Worm (Caenorhabditis elegans) whole organism, L4/young adult: ENCODE results near the gene eff-1.
A peak's percentile ranks its signal among the peaks of the same experiment; 100 is the strongest.

Source experiments
- W03F9.2 ChIP-seq: fragments of 150-350 bp; optimal IDR thresholded peaks from 2 replicates; lab custom pipeline; 2014; ENCODE audit warnings: missing biosample characterization, missing genetic modification characterization
- dao-5 ChIP-seq: sonication (generic microtip); optimal IDR thresholded peaks from 2 replicates; lab custom pipeline; 2016; ENCODE audit warnings: missing genotype, missing genetic modification characterization, moderate library complexity, missing compliant biosample characterization
- him-1 ChIP-seq: sonication (generic microtip); optimal IDR thresholded peaks from 2 replicates; lab custom pipeline; 2016; ENCODE audit warnings: missing genotype, missing genetic modification reagents, missing genetic modification characterization, missing compliant biosample characterization

Gene eff-1

ce11 chrII:8346384-8346783 is at the start of gene eff-1:
eff-1 (plus strand) TSS chrII:8346684.
- no peak for TF ChIP-seq W03F9.2 (tag; lab: Kevin White, UChicago)
- TF ChIP-seq him-1 (tag; lab: Kevin White, UChicago), result no peak
- no peak for TF ChIP-seq dao-5 (tag; lab: Kevin White, UChicago)

- TF ChIP-seq dao-5 (tag; lab: Kevin White, UChicago), result no peak
- TF ChIP-seq W03F9.2 (tag; lab: Kevin White, UChicago), result no peak
- no peak for TF ChIP-seq him-1 (tag; lab: Kevin White, UChicago)
These were observed 38.2 kb upstream of the eff-1 start for ce11 chrII:8308314-8308713.

- TF ChIP-seq dao-5 (tag; lab: Kevin White, UChicago) (no peak), him-1 (tag; lab: Kevin White, UChicago) (no peak), W03F9.2 (tag; lab: Kevin White, UChicago) (no peak)
These were observed 35.0 kb upstream of the eff-1 start for ce11 chrII:8311484-8311883.

ce11 chrII:8312012-8312411 is 34.5 kb upstream of the eff-1 start:
- TF ChIP-seq W03F9.2 (tag; lab: Kevin White, UChicago) (no peak), him-1 (tag; lab: Kevin White, UChicago) (no peak), dao-5 (tag; lab: Kevin White, UChicago) (no peak)

ce11 chrII:8314768-8315167 is 31.7 kb upstream of the eff-1 start:
- no peak for TF ChIP-seq W03F9.2 (tag; lab: Kevin White, UChicago)
- no peak for TF ChIP-seq dao-5 (tag; lab: Kevin White, UChicago)
- no peak for TF ChIP-seq him-1 (tag; lab: Kevin White, UChicago)

ce11 chrII:8316701-8317100 is 29.8 kb upstream of the eff-1 start:
- TF ChIP-seq dao-5 (tag; lab: Kevin White, UChicago) (no peak), him-1 (tag; lab: Kevin White, UChicago) (no peak), W03F9.2 (tag; lab: Kevin White, UChicago) (no peak)

- TF ChIP-seq him-1 (tag; lab: Kevin White, UChicago) (no peak), dao-5 (tag; lab: Kevin White, UChicago) (no peak), W03F9.2 (tag; lab: Kevin White, UChicago) (no peak)
These were observed 25.2 kb upstream of the eff-1 start, which contains the start of gene shw-1 for ce11 chrII:8321244-8321643. shw-1 (minus strand) TSS chrII:8321471.

ce11 chrII:8325002-8325539 is 21.4 kb upstream of the eff-1 start, which contains the start of the genes ran-3 and C26D10.3:
ran-3 (minus strand) TSS chrII:8325052.
C26D10.3 (plus strand) TSS chrII:8325386.
- TF ChIP-seq him-1 (tag; lab: Kevin White, UChicago) (no peak), W03F9.2 (tag; lab: Kevin White, UChicago) (peak; percentile 40), dao-5 (tag; lab: Kevin White, UChicago) (no peak)

- TF ChIP-seq him-1 (tag; lab: Kevin White, UChicago), result no peak
- TF ChIP-seq dao-5 (tag; lab: Kevin White, UChicago), result no peak
- no peak for TF ChIP-seq W03F9.2 (tag; lab: Kevin White, UChicago)
These were observed 20.1 kb upstream of the eff-1 start for ce11 chrII:8326228-8326960.

- TF ChIP-seq dao-5 (tag; lab: Kevin White, UChicago) (no peak), W03F9.2 (tag; lab: Kevin White, UChicago) (no peak), him-1 (tag; lab: Kevin White, UChicago) (no peak)
These were observed 19.0 kb upstream of the eff-1 start for ce11 chrII:8327450-8327849.

ce11 chrII:8328820-8329339 is 17.6 kb upstream of the eff-1 start, which contains the start of gene hel-1:
hel-1 (minus strand) TSS chrII:8328870.
- no peak for TF ChIP-seq him-1 (tag; lab: Kevin White, UChicago)
- TF ChIP-seq W03F9.2 (tag; lab: Kevin White, UChicago), result peak; percentile 28

- TF ChIP-seq W03F9.2 (tag; lab: Kevin White, UChicago) (no peak), him-1 (tag; lab: Kevin White, UChicago) (no peak), dao-5 (tag; lab: Kevin White, UChicago) (no peak)
These were observed 17.0 kb upstream of the eff-1 start, which contains the start of gene C26D10.4 for ce11 chrII:8329462-8329861. C26D10.4 (plus strand) TSS chrII:8329762.

- TF ChIP-seq dao-5 (tag; lab: Kevin White, UChicago) (no peak), W03F9.2 (tag; lab: Kevin White, UChicago) (no peak), him-1 (tag; lab: Kevin White, UChicago) (no peak)
These were observed 12.8 kb upstream of the eff-1 start, which contains the start of gene C26D10.7 for ce11 chrII:8333643-8334042. C26D10.7 (plus strand) TSS chrII:8333943.
